Worm (Caenorhabditis elegans): ENCODE measurements around the gene nhr-199.

- TF ChIP-seq ama-1 (optimal IDR thresholded peaks at IDR 0.05) = no peak
- no peak for TF ChIP-seq flt-1 (GFP tag; IDR thresholded peaks at IDR 0.05)
- TF ChIP-seq hmbx-1 (tag; optimal IDR thresholded peaks at IDR 0.05) = no peak
- no peak for TF ChIP-seq sea-1 (GFP tag; conservative IDR thresholded peaks at IDR 0.05)
- no peak for TF ChIP-seq ceh-13 (GFP tag; optimal IDR thresholded peaks at IDR 0.05)
- no peak for TF ChIP-seq tbx-37 (GFP tag; conservative IDR thresholded peaks at IDR 0.05)
- no peak for TF ChIP-seq hmg-4 (GFP tag; optimal IDR thresholded peaks at IDR 0.05)
- no peak for TF ChIP-seq pes-1 (GFP tag; IDR thresholded peaks at IDR 0.05)
- no peak for TF ChIP-seq aly-1 (tag; optimal IDR thresholded peaks at IDR 0.05)
Measured at ce11 chrV:15733020-15733419, 33.3 kb upstream of the nhr-199 start.

Measured in whole organism, early embryonic.